Worm (Caenorhabditis elegans): ENCODE measurements around the gene kmo-1.

DNA sequence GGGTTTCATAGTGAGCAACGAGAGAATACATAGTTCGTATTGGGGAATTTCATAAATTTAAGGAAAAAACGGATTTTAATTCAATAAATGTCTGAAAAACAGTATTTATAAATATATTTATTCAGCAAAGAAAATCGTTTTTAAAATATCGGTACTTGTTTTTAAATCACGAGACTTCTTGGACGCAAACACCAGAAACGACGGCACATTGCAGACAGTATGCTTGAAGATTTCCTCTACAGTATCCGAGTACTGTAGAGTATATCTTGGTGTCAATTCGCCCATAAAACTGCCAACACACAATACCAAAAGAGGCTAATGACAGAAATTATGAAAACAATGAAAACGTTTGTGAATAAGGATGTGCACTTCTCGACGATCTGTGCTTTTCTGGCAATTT is 4.5 kb downstream of the kmo-1 start:
- no peak for TF ChIP-seq ztf-29 (GFP tag; IDR thresholded peaks at IDR 0.05)
- TF ChIP-seq cog-1 (tag; optimal IDR thresholded peaks at IDR 0.05) = no peak
- TF ChIP-seq med-1 (GFP tag; optimal IDR thresholded peaks at IDR 0.05; ENCODE audit: insufficient read depth) = no peak
